Fruit fly (Drosophila melanogaster) S2 (cell line): Measurements from ENCODE around the gene CG32536.

ENCODE experiments used
- CG8478 ChIP-seq: fragments of >200 bp; optimal IDR thresholded peaks from 2 replicates; lab custom pipeline; 2018
- CTCF ChIP-seq, 2 experiments: fragments of >200 bp; optimal IDR thresholded peaks; 2 replicates each; lab custom pipeline; 2018

DNA sequence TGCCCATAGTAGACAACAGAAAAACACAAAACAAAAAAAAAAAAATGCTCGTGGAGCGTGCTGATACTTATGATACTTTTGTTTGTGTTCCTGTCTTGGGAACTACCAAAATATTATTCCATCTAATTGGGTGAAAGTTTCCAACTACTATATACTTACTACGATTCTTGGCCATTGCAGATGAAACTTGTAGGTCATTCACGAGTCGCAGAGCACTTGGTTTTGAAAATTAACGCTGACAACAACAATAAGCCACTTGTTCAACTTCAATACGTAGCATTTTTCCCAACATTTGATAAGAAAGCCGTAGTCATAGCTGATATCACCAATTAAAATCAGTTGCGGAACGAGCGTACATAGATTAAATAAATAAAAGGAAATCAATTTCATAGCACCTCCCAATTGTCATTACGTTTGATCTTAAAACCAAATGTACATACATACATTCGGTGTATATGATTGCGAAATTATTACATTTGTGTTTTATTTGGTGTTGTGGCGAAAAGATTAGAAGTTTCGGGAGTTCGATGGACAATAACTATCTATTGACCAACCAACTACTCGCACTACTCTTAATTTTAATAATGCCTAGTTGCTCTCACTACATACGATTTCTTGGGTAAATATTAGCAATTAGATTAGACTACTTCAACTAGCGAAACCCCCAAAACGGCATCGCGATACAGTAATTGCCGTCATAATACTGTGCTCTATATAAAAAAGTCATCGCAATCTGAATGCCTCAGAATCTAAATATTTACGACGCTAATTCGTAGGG, 48.1 kb upstream of the CG32536 start:
- TF ChIP-seq CG8478 (lab: Kevin White, UChicago) (no peak), CTCF (optimal IDR thresholded peaks at IDR 0.05; lab: Kevin White, UChicago) (no peak)
